Worm (Caenorhabditis elegans) whole organism, mixed stage, embryonic: ENCODE data around the gene T05A1.5.
A peak's percentile ranks its signal among the peaks of the same experiment; 100 is the strongest.

Experiments
- M03D4.4 ChIP-seq: sonication (generic microtip); optimal IDR thresholded peaks from 2 replicates; lab custom pipeline; 2017; ENCODE audit warnings: mild to moderate bottlenecking, missing genetic modification characterization, missing compliant biosample characterization
- blmp-1 ChIP-seq: fragments of 150-350 bp; optimal IDR thresholded peaks from 2 replicates; lab custom pipeline; 2014; ENCODE audit warnings: missing biosample characterization, missing genetic modification characterization
- ceh-39 ChIP-seq: fragments of 150-350 bp; optimal IDR thresholded peaks from 2 replicates; lab custom pipeline; 2014; ENCODE audit warnings: missing biosample characterization, missing genetic modification characterization
- ceh-43 ChIP-seq: fragments of 200-800 bp; sonication (Bioruptor generic); optimal IDR thresholded peaks from 2 replicates; lab custom pipeline; 2018; ENCODE audit warnings: mild to moderate bottlenecking, missing genetic modification characterization, moderate library complexity, missing compliant biosample characterization
- ceh-83 ChIP-seq: fragments of 200-800 bp; sonication (Bioruptor generic); optimal IDR thresholded peaks from 2 replicates; lab custom pipeline; 2018; ENCODE audit warnings: mild to moderate bottlenecking, missing genetic modification characterization, missing compliant biosample characterization
- ces-1 ChIP-seq: fragments of 150-350 bp; optimal IDR thresholded peaks from 2 replicates; lab custom pipeline; 2014; ENCODE audit warnings: missing biosample characterization, missing genetic modification reagents, missing genetic modification characterization
- cnd-1 ChIP-seq: fragments of 200-800 bp; sonication (Bioruptor generic); optimal IDR thresholded peaks from 2 replicates; lab custom pipeline; 2018; ENCODE audit warnings: mild to moderate bottlenecking, missing genetic modification characterization, missing compliant biosample characterization
- drap-1 ChIP-seq: fragments of 200-800 bp; sonication (Bioruptor generic); optimal IDR thresholded peaks from 3 replicates; lab custom pipeline; 2018; ENCODE audit warnings: mild to moderate bottlenecking, missing genetic modification characterization, missing compliant biosample characterization
- elt-1 ChIP-seq: sonication (generic microtip); optimal IDR thresholded peaks from 2 replicates; lab custom pipeline; 2017; ENCODE audit warnings: missing genetic modification characterization, mild to moderate bottlenecking, missing compliant biosample characterization, antibody characterized with exemption, moderate library complexity, borderline replicate concordance; ENCODE audit not compliant: insufficient read depth
- elt-3 ChIP-seq: fragments of 150-350 bp; optimal IDR thresholded peaks from 2 replicates; lab custom pipeline; 2014; ENCODE audit warnings: missing biosample characterization, missing genetic modification characterization
- flh-1 ChIP-seq: fragments of 200-800 bp; sonication (Bioruptor generic); optimal IDR thresholded peaks from 2 replicates; lab custom pipeline; 2018; ENCODE audit warnings: mild to moderate bottlenecking, missing genetic modification characterization, moderate library complexity, missing compliant biosample characterization
- ham-2 ChIP-seq: fragments of 200-800 bp; sonication (Bioruptor generic); optimal IDR thresholded peaks from 2 replicates; lab custom pipeline; 2018; ENCODE audit warnings: mild to moderate bottlenecking, missing genetic modification characterization, missing compliant biosample characterization
- hlh-1 ChIP-seq: fragments of 150-350 bp; optimal IDR thresholded peaks from 2 replicates; lab custom pipeline; 2014; ENCODE audit warnings: missing biosample characterization, missing genetic modification reagents, missing genetic modification characterization
- lin-13 ChIP-seq: fragments of 150-350 bp; optimal IDR thresholded peaks from 2 replicates; lab custom pipeline; 2014; ENCODE audit warnings: missing biosample characterization, missing genetic modification characterization
- lin-32 ChIP-seq: fragments of 200-800 bp; sonication (Bioruptor generic); optimal IDR thresholded peaks from 2 replicates; lab custom pipeline; 2018; ENCODE audit warnings: mild to moderate bottlenecking, missing genetic modification characterization, missing compliant biosample characterization
- lsy-2 ChIP-seq: fragments of 150-350 bp; optimal IDR thresholded peaks from 2 replicates; lab custom pipeline; 2014; ENCODE audit warnings: missing biosample characterization, missing genetic modification characterization
- mab-5 ChIP-seq: fragments of 150-350 bp; optimal IDR thresholded peaks from 2 replicates; lab custom pipeline; 2014; ENCODE audit warnings: missing biosample characterization, missing genetic modification characterization
- mep-1 ChIP-seq: fragments of 150-350 bp; optimal IDR thresholded peaks from 2 replicates; lab custom pipeline; 2017; ENCODE audit warnings: missing biosample characterization, missing genetic modification reagents, missing genetic modification characterization, inconsistent platforms
- mls-2 ChIP-seq: sonication (generic microtip); optimal IDR thresholded peaks from 2 replicates; lab custom pipeline; 2016; ENCODE audit warnings: mild to moderate bottlenecking, missing genetic modification characterization, moderate library complexity, missing compliant biosample characterization
- nhr-12 ChIP-seq: fragments of 150-350 bp; optimal IDR thresholded peaks from 2 replicates; lab custom pipeline; 2014; ENCODE audit warnings: missing biosample characterization, missing genetic modification characterization
- nhr-2 ChIP-seq: fragments of 150-350 bp; optimal IDR thresholded peaks from 2 replicates; lab custom pipeline; 2014; ENCODE audit warnings: missing biosample characterization, missing genetic modification characterization
- nhr-237 ChIP-seq: fragments of 150-350 bp; optimal IDR thresholded peaks from 2 replicates; lab custom pipeline; 2014; ENCODE audit warnings: missing biosample characterization, missing genetic modification characterization
- nhr-28 ChIP-seq: fragments of 150-350 bp; optimal IDR thresholded peaks from 2 replicates; lab custom pipeline; 2014; ENCODE audit warnings: missing biosample characterization, missing genetic modification characterization
- nhr-76 ChIP-seq: sonication (generic microtip); optimal IDR thresholded peaks from 2 replicates; lab custom pipeline; 2017; ENCODE audit warnings: missing biosample characterization, missing genetic modification characterization
- pha-4 ChIP-seq: fragments of 150-350 bp; optimal IDR thresholded peaks from 2 replicates; lab custom pipeline; 2018; ENCODE audit warnings: missing biosample characterization, missing genetic modification reagents, missing genetic modification characterization
- sem-2 ChIP-seq: fragments of 200-800 bp; sonication (Bioruptor generic); optimal IDR thresholded peaks from 2 replicates; lab custom pipeline; 2018; ENCODE audit warnings: mild to moderate bottlenecking, missing genetic modification characterization, missing compliant biosample characterization
- snpc-4 ChIP-seq: fragments of 150-350 bp; optimal IDR thresholded peaks from 2 replicates; lab custom pipeline; 2014; ENCODE audit warnings: missing biosample characterization, missing genetic modification characterization
- sptf-1 ChIP-seq: sonication (generic microtip); optimal IDR thresholded peaks from 2 replicates; lab custom pipeline; 2017; ENCODE audit warnings: mild to moderate bottlenecking, missing genetic modification characterization, moderate library complexity, missing compliant biosample characterization
- tbx-8 ChIP-seq: fragments of 200-800 bp; sonication (Bioruptor generic); optimal IDR thresholded peaks from 2 replicates; lab custom pipeline; 2018; ENCODE audit warnings: mild to moderate bottlenecking, missing genetic modification characterization, moderate library complexity, missing compliant biosample characterization
- unc-120 ChIP-seq: sonication (generic microtip); optimal IDR thresholded peaks from 2 replicates; lab custom pipeline; 2017; ENCODE audit warnings: missing genetic modification characterization, missing compliant biosample characterization; ENCODE audit not compliant: poor library complexity, severe bottlenecking
- unc-39 ChIP-seq: fragments of 150-350 bp; optimal IDR thresholded peaks from 2 replicates; lab custom pipeline; 2014; ENCODE audit warnings: missing biosample characterization, missing genetic modification characterization
- unc-62 ChIP-seq: fragments of 150-350 bp; optimal IDR thresholded peaks from 2 replicates; lab custom pipeline; 2014; ENCODE audit warnings: missing biosample characterization, missing genetic modification reagents, missing genetic modification characterization
- zip-8 ChIP-seq: fragments of 150-350 bp; optimal IDR thresholded peaks from 2 replicates; lab custom pipeline; 2014; ENCODE audit warnings: missing biosample characterization, missing genetic modification characterization
- ztf-11 ChIP-seq: fragments of 150-350 bp; optimal IDR thresholded peaks from 2 replicates; lab custom pipeline; 2014; ENCODE audit warnings: missing biosample characterization, missing genetic modification characterization

Gene T05A1.5

ce11 chrIV:9520629-9521028 is 25.5 kb upstream of the T05A1.5 start:
- TF ChIP-seq drap-1 (GFP tag; lab: Kevin White, UChicago) (no peak), M03D4.4 (tag; lab: Kevin White, UChicago) (no peak), ztf-11 (tag; lab: Kevin White, UChicago) (no peak), mls-2 (tag; lab: Kevin White, UChicago) (no peak), ceh-83 (GFP tag; lab: Kevin White, UChicago) (no peak), snpc-4 (tag; lab: Kevin White, UChicago) (no peak), tbx-8 (GFP tag; lab: Kevin White, UChicago) (no peak), lin-32 (GFP tag; lab: Kevin White, UChicago) (no peak), mep-1 (no peak), ceh-39 (no peak), ceh-43 (GFP tag; lab: Kevin White, UChicago) (no peak), hlh-1 (tag; lab: Kevin White, UChicago) (no peak), elt-3 (tag; lab: Kevin White, UChicago) (no peak), cnd-1 (no peak), sem-2 (GFP tag; lab: Kevin White, UChicago) (no peak), nhr-237 (tag; lab: Kevin White, UChicago) (no peak), unc-120 (no peak), ces-1 (GFP tag; lab: Kevin White, UChicago) (no peak), pha-4 (tag; lab: Kevin White, UChicago) (no peak), unc-62 (no peak)

- no peak for TF ChIP-seq flh-1 (GFP tag; lab: Kevin White, UChicago)
- no peak for TF ChIP-seq hlh-1 (tag; lab: Kevin White, UChicago)
- TF ChIP-seq blmp-1 (tag; lab: Kevin White, UChicago): no peak
- TF ChIP-seq sem-2 (GFP tag; lab: Kevin White, UChicago): no peak
- TF ChIP-seq elt-3 (tag; lab: Kevin White, UChicago): no peak
- no peak for TF ChIP-seq nhr-12 (tag; lab: Kevin White, UChicago)
- no peak for TF ChIP-seq ham-2 (GFP tag; lab: Kevin White, UChicago)
- TF ChIP-seq nhr-76 (tag; lab: Kevin White, UChicago): no peak
- no peak for TF ChIP-seq ceh-43 (GFP tag; lab: Kevin White, UChicago)
- TF ChIP-seq lin-13 (tag; lab: Kevin White, UChicago): no peak
- TF ChIP-seq elt-1 (tag; lab: Kevin White, UChicago): no peak
Observed at ce11 chrIV:9523139-9523538, 22.9 kb upstream of the T05A1.5 start.

ce11 chrIV:9524849-9525460 is 21.1 kb upstream of the T05A1.5 start, which contains the start of gene ndua-5:
TSS of gene ndua-5 (minus strand) at chrIV:9524899.
- no peak for TF ChIP-seq blmp-1 (tag; lab: Kevin White, UChicago)
- no peak for TF ChIP-seq nhr-2 (tag; lab: Kevin White, UChicago)
- no peak for TF ChIP-seq sptf-1
- no peak for TF ChIP-seq nhr-76 (tag; lab: Kevin White, UChicago)
- TF ChIP-seq unc-39 (tag; lab: Kevin White, UChicago): no peak
- TF ChIP-seq nhr-237 (tag; lab: Kevin White, UChicago): peak; percentile 29
- TF ChIP-seq lsy-2 (tag; lab: Kevin White, UChicago): peak; percentile 52
- no peak for TF ChIP-seq unc-120
- no peak for TF ChIP-seq lin-32 (GFP tag; lab: Kevin White, UChicago)
- TF ChIP-seq hlh-1 (tag; lab: Kevin White, UChicago): no peak
- TF ChIP-seq zip-8 (tag; lab: Kevin White, UChicago): no peak
- no peak for TF ChIP-seq drap-1 (GFP tag; lab: Kevin White, UChicago)
- no peak for TF ChIP-seq ceh-43 (GFP tag; lab: Kevin White, UChicago)
- TF ChIP-seq lin-13 (tag; lab: Kevin White, UChicago): no peak
- TF ChIP-seq nhr-28 (tag; lab: Kevin White, UChicago): no peak
- TF ChIP-seq ceh-83 (GFP tag; lab: Kevin White, UChicago): no peak
- no peak for TF ChIP-seq elt-1 (tag; lab: Kevin White, UChicago)
- TF ChIP-seq pha-4 (tag; lab: Kevin White, UChicago): no peak
- no peak for TF ChIP-seq M03D4.4 (tag; lab: Kevin White, UChicago)
- TF ChIP-seq ces-1 (GFP tag; lab: Kevin White, UChicago): peak; percentile 36
- TF ChIP-seq elt-3 (tag; lab: Kevin White, UChicago): no peak
- no peak for TF ChIP-seq snpc-4 (tag; lab: Kevin White, UChicago)
- TF ChIP-seq mab-5 (tag; lab: Kevin White, UChicago): no peak
